Fruit fly (Drosophila melanogaster): ENCODE results near the gene Rtel1.

dm6 chrX:5737157-5737556, 10.4 kb upstream of the Rtel1 start:
- TF ChIP-seq CTCF (optimal IDR thresholded peaks at IDR 0.05) (no peak), CG8478 (optimal IDR thresholded peaks at IDR 0.05) (no peak)
